Worm (Caenorhabditis elegans): Measurements from ENCODE around the gene M151.3.

DNA sequence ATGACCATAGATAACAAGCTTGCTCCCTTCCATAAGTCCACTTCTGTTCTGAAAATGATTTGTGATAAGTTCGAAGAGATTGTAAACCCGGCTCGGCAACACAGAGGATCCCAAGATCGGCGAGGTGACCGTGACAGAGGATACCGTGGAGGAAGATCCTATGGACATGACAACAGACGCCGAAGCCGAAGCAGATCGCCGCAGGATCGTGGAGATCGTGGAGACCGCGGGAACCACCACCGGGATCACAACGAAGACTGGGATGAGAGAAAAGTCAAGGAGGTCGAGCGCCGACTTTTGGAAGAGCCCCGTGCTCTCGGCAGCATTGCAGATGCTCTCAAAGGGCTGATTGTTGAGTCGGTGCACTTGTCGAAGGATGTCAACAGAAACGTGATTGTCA, 22.4 kb upstream of the M151.3 start:
- no peak for TF ChIP-seq ceh-16 (tag; optimal IDR thresholded peaks at IDR 0.05)
- no peak for TF ChIP-seq nhr-77 (tag; optimal IDR thresholded peaks at IDR 0.05)
- TF ChIP-seq unc-62 (GFP tag; optimal IDR thresholded peaks at IDR 0.05): no peak
- no peak for TF ChIP-seq lin-39 (tag; optimal IDR thresholded peaks at IDR 0.05)
- TF ChIP-seq nhr-23 (tag; optimal IDR thresholded peaks at IDR 0.05): no peak
- no peak for TF ChIP-seq ZK546.5 (tag; optimal IDR thresholded peaks at IDR 0.05)
- TF ChIP-seq ceh-82 (tag; optimal IDR thresholded peaks at IDR 0.05): no peak
- TF ChIP-seq nhr-237 (tag; optimal IDR thresholded peaks at IDR 0.05): no peak

All from whole organism, L2 larva.